Worm (Caenorhabditis elegans) whole organism, L4/young adult: ENCODE measurements around the gene cut-1.

Source experiments
- W03F9.2 ChIP-seq: fragments of 150-350 bp; optimal IDR thresholded peaks from 2 replicates; lab custom pipeline; 2014; ENCODE audit warnings: missing biosample characterization, missing genetic modification characterization
- dao-5 ChIP-seq: sonication (generic microtip); optimal IDR thresholded peaks from 2 replicates; lab custom pipeline; 2016; ENCODE audit warnings: missing genotype, missing genetic modification characterization, moderate library complexity, missing compliant biosample characterization
- him-1 ChIP-seq: sonication (generic microtip); optimal IDR thresholded peaks from 2 replicates; lab custom pipeline; 2016; ENCODE audit warnings: missing genotype, missing genetic modification reagents, missing genetic modification characterization, missing compliant biosample characterization

- TF ChIP-seq dao-5 (tag; lab: Kevin White, UChicago) (no peak), W03F9.2 (tag; lab: Kevin White, UChicago) (no peak), him-1 (tag; lab: Kevin White, UChicago) (no peak)
These were observed 11.0 kb downstream of the cut-1 start for ce11 chrII:11279971-11280370.
